Fruit fly (Drosophila melanogaster) whole organism: ENCODE results near the gene Tomosyn.

Source experiments
- CG8478 ChIP-seq: fragments of >200 bp; optimal IDR thresholded peaks from 2 replicates; lab custom pipeline; 2018; ENCODE audit warnings: inconsistent platforms
- EcR ChIP-seq, 2 experiments: fragments of >200 bp; optimal IDR thresholded peaks; 2 replicates each; lab custom pipeline; 2017; ENCODE audit warnings: missing biosample characterization in 2 of 2, missing genetic modification characterization in 2 of 2, missing genetic modification reagents in 2 of 2

- TF ChIP-seq EcR (GFP tag; optimal IDR thresholded peaks at IDR 0.05; lab: Kevin White, UChicago): no peak
- TF ChIP-seq CG8478 (lab: Kevin White, UChicago): peak; percentile 30
These were observed 33.8 kb downstream of the Tomosyn start for dm6 chrX:12665112-12665795.
